Fruit fly (Drosophila melanogaster) whole organism, embryonic: ENCODE data around the gene DppIII.

ENCODE experiments used
- CG1024 ChIP-seq: fragments of 200-800 bp; sonication (Bioruptor generic); IDR thresholded peaks from 2 replicates; pipeline ENCODE4 v1.3.6; 2022; ENCODE audit warnings: missing biosample characterization, missing genetic modification characterization
- CG10274 ChIP-seq: fragments of 200-800 bp; sonication (Bioruptor generic); optimal IDR thresholded peaks from 3 replicates; lab custom pipeline; 2017; ENCODE audit warnings: missing biosample characterization, mild to moderate bottlenecking, missing genetic modification characterization
- CG10321 ChIP-seq: fragments of 200-800 bp; sonication (Bioruptor generic); IDR thresholded peaks from 2 replicates; pipeline ENCODE4 v1.3.6; 2022; ENCODE audit warnings: missing biosample characterization, missing genetic modification characterization
- CG11696 ChIP-seq: fragments of 200-800 bp; sonication (Bioruptor generic); IDR thresholded peaks from 2 replicates; pipeline ENCODE4 v1.3.6; 2022; ENCODE audit warnings: missing biosample characterization, missing genetic modification characterization
- CG12104 ChIP-seq: fragments of 200-800 bp; sonication (Bioruptor generic); optimal IDR thresholded peaks from 3 replicates; lab custom pipeline; 2016; ENCODE audit warnings: missing biosample characterization, missing genetic modification characterization
- CG14710 ChIP-seq: fragments of 200-800 bp; sonication (Bioruptor generic); optimal IDR thresholded peaks from 3 replicates; lab custom pipeline; 2019; ENCODE audit warnings: missing biosample characterization, mild to moderate bottlenecking, missing genetic modification characterization, moderate library complexity
- CG15011 ChIP-seq: fragments of 200-800 bp; sonication (Bioruptor generic); optimal IDR thresholded peaks from 3 replicates; lab custom pipeline; 2018; ENCODE audit warnings: missing biosample characterization, mild to moderate bottlenecking, missing genetic modification characterization
- CG15514 ChIP-seq: fragments of 200-800 bp; sonication (Bioruptor generic); optimal IDR thresholded peaks from 3 replicates; lab custom pipeline; 2017; ENCODE audit warnings: missing biosample characterization, missing genetic modification characterization, mild to moderate bottlenecking, moderate library complexity, missing genetic modification reagents
- CG17359 ChIP-seq: fragments of 200-800 bp; sonication (Bioruptor generic); optimal IDR thresholded peaks from 3 replicates; lab custom pipeline; 2018; ENCODE audit warnings: missing biosample characterization, mild to moderate bottlenecking, missing genetic modification characterization, moderate library complexity
- CG2129 ChIP-seq: fragments of 200-800 bp; sonication (Bioruptor generic); IDR thresholded peaks from 2 replicates; pipeline ENCODE4 v1.3.6; 2022; ENCODE audit warnings: missing biosample characterization, missing genetic modification characterization; ENCODE audit not compliant: partially characterized antibody
- CG30431 ChIP-seq: fragments of 200-800 bp; sonication (Bioruptor generic); optimal IDR thresholded peaks from 2 replicates; lab custom pipeline; 2017; ENCODE audit warnings: missing biosample characterization, missing genetic modification characterization
- CG3065 ChIP-seq: fragments of 200-800 bp; sonication (Bioruptor generic); optimal IDR thresholded peaks from 2 replicates; lab custom pipeline; 2016; ENCODE audit warnings: missing biosample characterization, missing genetic modification characterization
- CG31365 ChIP-seq: fragments of 200-800 bp; sonication (Bioruptor generic); optimal IDR thresholded peaks from 2 replicates; lab custom pipeline; 2018; ENCODE audit warnings: missing biosample characterization, mild to moderate bottlenecking, missing genetic modification characterization
- CG31441 ChIP-seq: fragments of 200-800 bp; sonication (Bioruptor generic); IDR thresholded peaks from 2 replicates; pipeline ENCODE4 v1.3.6; 2022; ENCODE audit warnings: missing biosample characterization, missing genetic modification characterization
- CG42726 ChIP-seq: fragments of 200-800 bp; sonication (Bioruptor generic); IDR thresholded peaks from 2 replicates; pipeline ENCODE4 v1.3.6; 2022; ENCODE audit warnings: missing biosample characterization, missing genetic modification characterization; ENCODE audit not compliant: partially characterized antibody
- CG4707 ChIP-seq: fragments of 200-800 bp; sonication (Bioruptor generic); optimal IDR thresholded peaks from 2 replicates; lab custom pipeline; 2018; ENCODE audit warnings: missing biosample characterization, mild to moderate bottlenecking, missing genetic modification characterization, moderate library complexity
- CG6175 ChIP-seq: fragments of 200-800 bp; sonication (Bioruptor generic); IDR thresholded peaks from 3 replicates; pipeline ENCODE4 v1.3.6; 2022; ENCODE audit warnings: missing biosample characterization, missing genetic modification characterization
- CG7987 ChIP-seq: fragments of 200-800 bp; sonication (Bioruptor generic); optimal IDR thresholded peaks from 2 replicates; lab custom pipeline; 2018; ENCODE audit warnings: missing biosample characterization, mild to moderate bottlenecking, missing genetic modification characterization, moderate library complexity
- CG9437 ChIP-seq: fragments of 200-800 bp; sonication (Bioruptor generic); optimal IDR thresholded peaks from 2 replicates; lab custom pipeline; 2018; ENCODE audit warnings: missing biosample characterization, mild to moderate bottlenecking, missing genetic modification characterization
- Dip2 ChIP-seq: fragments of 200-800 bp; sonication (Bioruptor generic); IDR thresholded peaks from 2 replicates; pipeline ENCODE4 v1.3.6; 2022; ENCODE audit warnings: missing biosample characterization, missing genetic modification characterization
- ERR ChIP-seq: fragments of 200-800 bp; sonication (Bioruptor generic); optimal IDR thresholded peaks from 2 replicates; lab custom pipeline; 2016; ENCODE audit warnings: missing biosample characterization, missing genetic modification characterization
- Ets97D ChIP-seq: fragments of 200-800 bp; sonication (Bioruptor generic); optimal IDR thresholded peaks from 3 replicates; lab custom pipeline; 2016; ENCODE audit warnings: missing biosample characterization, missing genetic modification characterization
- Fer3 ChIP-seq: fragments of 200-800 bp; sonication (Bioruptor generic); optimal IDR thresholded peaks from 2 replicates; lab custom pipeline; 2018; ENCODE audit warnings: missing biosample characterization, mild to moderate bottlenecking, missing genetic modification characterization, moderate library complexity
- H15 ChIP-seq: fragments of 200-800 bp; sonication (Bioruptor generic); IDR thresholded peaks from 3 replicates; pipeline ENCODE4 v1.3.6; 2022; ENCODE audit warnings: missing biosample characterization, missing genetic modification characterization
- HLH54F ChIP-seq: fragments of 200-800 bp; sonication (Bioruptor generic); optimal IDR thresholded peaks from 3 replicates; lab custom pipeline; 2016; ENCODE audit warnings: missing biosample characterization, missing genetic modification characterization
- Hand ChIP-seq: fragments of 200-800 bp; sonication (Bioruptor generic); optimal IDR thresholded peaks from 2 replicates; lab custom pipeline; 2017; ENCODE audit warnings: mild to moderate bottlenecking, missing biosample characterization, missing genetic modification reagents, missing genetic modification characterization
- Meics ChIP-seq: fragments of 200-800 bp; sonication (Bioruptor generic); optimal IDR thresholded peaks from 2 replicates; lab custom pipeline; 2017; ENCODE audit warnings: missing biosample characterization, mild to moderate bottlenecking, missing genetic modification characterization
- Mrtf ChIP-seq: fragments of 200-800 bp; sonication (Bioruptor generic); IDR thresholded peaks from 3 replicates; pipeline ENCODE4 v1.3.6; 2022; ENCODE audit warnings: missing biosample characterization, missing genetic modification characterization
- Opbp ChIP-seq: fragments of 200-800 bp; sonication (Bioruptor generic); IDR thresholded peaks from 3 replicates; pipeline ENCODE4 v1.3.6; 2022; ENCODE audit warnings: missing biosample characterization, missing genetic modification characterization; ENCODE audit not compliant: partially characterized antibody
- Optix ChIP-seq: fragments of 200-800 bp; sonication (Bioruptor generic); IDR thresholded peaks from 3 replicates; pipeline ENCODE4 v1.3.6; 2022; ENCODE audit warnings: missing biosample characterization, missing genetic modification characterization
- Poxn ChIP-seq: fragments of 200-800 bp; sonication (Bioruptor generic); IDR thresholded peaks from 2 replicates; pipeline ENCODE4 v1.3.6; 2022; ENCODE audit warnings: missing biosample characterization, missing genetic modification characterization
- Sin3A ChIP-seq: fragments of >200 bp; optimal IDR thresholded peaks from 2 replicates; lab custom pipeline; 2018
- aop ChIP-seq: fragments of 200-800 bp; sonication (Bioruptor generic); IDR thresholded peaks from 2 replicates; pipeline ENCODE4 v1.3.6; 2022; ENCODE audit warnings: missing biosample characterization, missing genetic modification characterization
- crp ChIP-seq, 2 experiments: fragments of 200-800 bp; sonication (Bioruptor generic); optimal IDR thresholded peaks; 2 replicates in 1 of 2; 3 replicates in 1 of 2; lab custom pipeline; 2017; ENCODE audit warnings: missing biosample characterization in 2 of 2, missing genetic modification characterization in 2 of 2, mild to moderate bottlenecking in 1 of 2, moderate library complexity in 1 of 2
- dimm ChIP-seq: fragments of 200-800 bp; sonication (Bioruptor generic); IDR thresholded peaks from 2 replicates; pipeline ENCODE4 v1.3.6; 2022; ENCODE audit warnings: missing biosample characterization, missing genetic modification characterization
- ems ChIP-seq: fragments of 200-800 bp; sonication (Bioruptor generic); optimal IDR thresholded peaks from 3 replicates; lab custom pipeline; 2016; ENCODE audit warnings: missing biosample characterization, missing genetic modification characterization
- grau ChIP-seq: fragments of 200-800 bp; optimal IDR thresholded peaks from 3 replicates; lab custom pipeline; 2019; ENCODE audit warnings: missing biosample characterization, mild to moderate bottlenecking, missing genetic modification characterization, moderate library complexity
- jing ChIP-seq: fragments of 200-800 bp; sonication (Bioruptor generic); optimal IDR thresholded peaks from 2 replicates; lab custom pipeline; 2018; ENCODE audit warnings: missing biosample characterization, mild to moderate bottlenecking, missing genetic modification characterization
- lab ChIP-seq: fragments of 200-800 bp; sonication (Bioruptor generic); optimal IDR thresholded peaks from 3 replicates; lab custom pipeline; 2017; ENCODE audit warnings: missing biosample characterization, missing genetic modification characterization, mild to moderate bottlenecking, moderate library complexity, missing genetic modification reagents
- mld ChIP-seq: fragments of 200-800 bp; sonication (Bioruptor generic); IDR thresholded peaks from 3 replicates; pipeline ENCODE4 v1.3.6; 2022; ENCODE audit warnings: missing biosample characterization, missing genetic modification characterization; ENCODE audit not compliant: partially characterized antibody
- nerfin-1 ChIP-seq: fragments of 200-800 bp; sonication (Bioruptor generic); optimal IDR thresholded peaks from 3 replicates; lab custom pipeline; 2019; ENCODE audit warnings: missing biosample characterization, mild to moderate bottlenecking, missing genetic modification characterization, moderate library complexity
- odd ChIP-seq: fragments of 200-800 bp; sonication (Bioruptor generic); optimal IDR thresholded peaks from 2 replicates; lab custom pipeline; 2017; ENCODE audit warnings: missing biosample characterization, mild to moderate bottlenecking, missing genetic modification characterization
- sisA ChIP-seq: fragments of 200-800 bp; sonication (Bioruptor generic); IDR thresholded peaks from 2 replicates; pipeline ENCODE4 v1.3.6; 2022; ENCODE audit warnings: missing biosample characterization, missing genetic modification characterization
- tio ChIP-seq: fragments of 200-800 bp; sonication (Bioruptor generic); optimal IDR thresholded peaks from 2 replicates; lab custom pipeline; 2017; ENCODE audit warnings: missing biosample characterization, missing genetic modification characterization, inconsistent platforms
- tll ChIP-seq, 2 experiments: fragments of 200-800 bp in 1 of 2; fragments of >200 bp in 1 of 2; sonication (Bioruptor generic) in 1 of 2; optimal IDR thresholded peaks; 2 replicates each; lab custom pipeline; 2017 to 2019; ENCODE audit warnings: missing biosample characterization in 2 of 2, missing genetic modification characterization in 2 of 2, mild to moderate bottlenecking in 1 of 2, moderate library complexity in 1 of 2
- toy ChIP-seq: fragments of 200-800 bp; sonication (Bioruptor generic); IDR thresholded peaks from 2 replicates; pipeline ENCODE4 v1.3.6; 2022; ENCODE audit warnings: missing biosample characterization, missing genetic modification characterization
- trem ChIP-seq: fragments of 200-800 bp; optimal IDR thresholded peaks from 3 replicates; lab custom pipeline; 2019; ENCODE audit warnings: missing biosample characterization, mild to moderate bottlenecking, missing genetic modification characterization, moderate library complexity
- tx ChIP-seq: fragments of 200-800 bp; sonication (Bioruptor generic); optimal IDR thresholded peaks from 2 replicates; lab custom pipeline; 2016; ENCODE audit warnings: missing biosample characterization, missing genetic modification characterization
- wek ChIP-seq: fragments of 200-800 bp; sonication (Bioruptor generic); optimal IDR thresholded peaks from 3 replicates; lab custom pipeline; 2018; ENCODE audit warnings: missing biosample characterization, mild to moderate bottlenecking, missing genetic modification characterization, moderate library complexity

Gene DppIII

DNA sequence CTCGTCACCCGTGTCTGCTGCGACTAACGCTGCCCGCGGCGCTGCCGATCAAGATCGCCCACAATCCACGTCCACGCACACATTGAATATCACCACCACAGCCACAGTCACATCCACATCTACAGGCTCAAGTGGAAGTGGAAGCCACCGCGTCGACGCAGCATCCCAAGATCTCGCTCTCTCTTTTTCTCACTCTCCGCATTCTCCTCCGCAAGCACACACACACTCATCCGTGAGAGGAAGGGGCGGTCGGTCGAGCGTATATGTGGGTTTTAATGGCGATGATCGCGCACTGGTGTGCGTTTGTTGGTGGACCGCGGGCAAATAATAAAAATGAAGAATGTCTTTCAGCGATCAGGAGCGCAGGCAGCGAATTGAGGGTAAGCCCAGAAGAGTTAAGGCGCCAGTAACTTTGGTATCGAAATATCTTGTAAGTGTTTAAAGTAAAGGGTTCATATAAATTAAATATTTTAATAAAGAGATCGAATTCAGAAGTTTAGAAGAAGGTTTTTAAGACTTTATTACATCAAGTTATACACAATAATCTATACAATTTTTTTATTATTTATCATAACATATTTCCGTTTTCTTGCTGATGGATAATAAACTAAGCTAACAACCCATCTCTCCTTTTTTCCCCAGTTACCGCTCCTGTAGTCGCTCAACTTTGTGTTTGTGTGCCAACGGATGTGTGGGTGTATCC, 10.3 kb upstream of the DppIII start, which contains the start of gene Poxm (continued):
- TF ChIP-seq CG17359 (tag; lab: Kevin White, UChicago) (peak; percentile 88), mld (GFP tag; lab: Robert Waterston, UW) (0 out of 3 replicates have a peak, but pooled peaks have one; percentile 49), CG14710 (tag; lab: Kevin White, UChicago) (peak; percentile 95), Sin3A (lab: Kevin White, UChicago) (no peak), CG1024 (GFP tag; lab: Robert Waterston, UW) (peak; percentile 58; the same call in 1 of the 2 replicates), CG7987 (GFP tag; lab: Kevin White, UChicago) (peak; percentile 55), CG12104 (GFP tag; lab: Kevin White, UChicago) (peak; percentile 87), CG15011 (GFP tag; lab: Kevin White, UChicago) (peak; percentile 84), HLH54F (peak; percentile 41), trem (tag; lab: Kevin White, UChicago) (peak; percentile 87), Optix (GFP tag; lab: Robert Waterston, UW) (peak; percentile 76; the same call in 2 of the 3 replicates), lab (GFP tag; lab: Kevin White, UChicago) (peak; percentile 77), CG30431 (GFP tag; lab: Kevin White, UChicago) (peak; percentile 90), CG42726 (GFP tag; lab: Robert Waterston, UW) (no peak), nerfin-1 (peak; percentile 90), Dip2 (peak; percentile 53), CG10274 (GFP tag; lab: Kevin White, UChicago) (peak; percentile 69), crp (GFP tag; optimal IDR thresholded peaks at IDR 0.05; lab: Kevin White, UChicago) (peak in 1 of 2 experiments; percentile 47), CG6175 (GFP tag; lab: Robert Waterston, UW) (peak; percentile 65; the same call in 2 of the 3 replicates), jing (GFP tag; lab: Kevin White, UChicago) (peak; percentile 58), ERR (GFP tag; lab: Kevin White, UChicago) (no peak), CG31365 (tag; lab: Kevin White, UChicago) (no peak), CG4707 (GFP tag; lab: Kevin White, UChicago) (peak; percentile 40), dimm (GFP tag; lab: Robert Waterston, UW) (peak; percentile 55; the same call in 1 of the 2 replicates), CG9437 (GFP tag; lab: Kevin White, UChicago) (peak; percentile 86), CG31441 (GFP tag; lab: Robert Waterston, UW) (peak; percentile 95), wek (GFP tag; lab: Kevin White, UChicago) (no peak), tio (GFP tag; lab: Kevin White, UChicago) (peak; percentile 88), Mrtf (peak; percentile 85; the same call in 2 of the 3 replicates), tll (GFP tag; optimal IDR thresholded peaks at IDR 0.05; lab: Kevin White, UChicago) (no peak), CG2129 (no peak), CG3065 (GFP tag; lab: Kevin White, UChicago) (peak; percentile 69), Meics (GFP tag; lab: Kevin White, UChicago) (peak; percentile 87), CG10321 (GFP tag; lab: Robert Waterston, UW) (0 out of 2 replicates have a peak, but pooled peaks have one; percentile 28), toy (GFP tag; lab: Robert Waterston, UW) (no peak), Hand (no peak), odd (GFP tag; lab: Kevin White, UChicago) (peak; percentile 81), CG11696 (GFP tag; lab: Robert Waterston, UW) (peak; percentile 66), Poxn (no peak), sisA (GFP tag; lab: Robert Waterston, UW) (peak; percentile 93), Ets97D (peak; percentile 33), Opbp (GFP tag; lab: Robert Waterston, UW) (no peak), grau (tag; lab: Kevin White, UChicago) (peak; percentile 93), ems (GFP tag; lab: Kevin White, UChicago) (peak; percentile 69), CG15514 (GFP tag; lab: Kevin White, UChicago) (peak; percentile 21), tx (GFP tag; lab: Kevin White, UChicago) (peak; percentile 35), aop (GFP tag; lab: Robert Waterston, UW) (no peak), H15 (GFP tag; lab: Robert Waterston, UW) (peak; percentile 84), Fer3 (tag; lab: Kevin White, UChicago) (peak; percentile 80)
